Fruit fly (Drosophila melanogaster): ENCODE results near the gene CG34132.

CG34132 gene

DNA sequence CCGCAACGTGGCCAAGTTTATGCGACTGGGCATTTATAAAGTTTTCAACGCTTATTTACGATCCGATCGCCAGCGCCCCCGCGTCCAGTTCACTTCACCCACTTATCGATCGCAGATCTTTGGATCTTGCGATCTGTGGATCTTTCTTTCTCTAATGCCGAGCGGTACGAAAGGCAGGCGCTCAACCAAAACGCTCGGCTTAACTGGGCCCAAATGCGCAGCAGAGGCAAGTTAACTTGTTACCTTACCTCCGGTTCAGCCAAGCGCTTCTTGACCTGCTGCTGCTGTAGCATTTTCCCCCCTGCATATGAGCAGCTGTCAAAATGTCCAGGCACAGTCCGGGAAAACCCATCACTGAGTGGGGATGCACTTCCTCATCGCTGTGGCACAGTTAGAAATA is 36.8 kb downstream of the CG34132 start:
- no peak for TF ChIP-seq CG8478 (optimal IDR thresholded peaks at IDR 0.05)
- TF ChIP-seq psq (optimal IDR thresholded peaks at IDR 0.05): no peak
- TF ChIP-seq EcR (GFP tag; optimal IDR thresholded peaks at IDR 0.05): no peak
- no peak for TF ChIP-seq pan (optimal IDR thresholded peaks at IDR 0.05)

DNA sequence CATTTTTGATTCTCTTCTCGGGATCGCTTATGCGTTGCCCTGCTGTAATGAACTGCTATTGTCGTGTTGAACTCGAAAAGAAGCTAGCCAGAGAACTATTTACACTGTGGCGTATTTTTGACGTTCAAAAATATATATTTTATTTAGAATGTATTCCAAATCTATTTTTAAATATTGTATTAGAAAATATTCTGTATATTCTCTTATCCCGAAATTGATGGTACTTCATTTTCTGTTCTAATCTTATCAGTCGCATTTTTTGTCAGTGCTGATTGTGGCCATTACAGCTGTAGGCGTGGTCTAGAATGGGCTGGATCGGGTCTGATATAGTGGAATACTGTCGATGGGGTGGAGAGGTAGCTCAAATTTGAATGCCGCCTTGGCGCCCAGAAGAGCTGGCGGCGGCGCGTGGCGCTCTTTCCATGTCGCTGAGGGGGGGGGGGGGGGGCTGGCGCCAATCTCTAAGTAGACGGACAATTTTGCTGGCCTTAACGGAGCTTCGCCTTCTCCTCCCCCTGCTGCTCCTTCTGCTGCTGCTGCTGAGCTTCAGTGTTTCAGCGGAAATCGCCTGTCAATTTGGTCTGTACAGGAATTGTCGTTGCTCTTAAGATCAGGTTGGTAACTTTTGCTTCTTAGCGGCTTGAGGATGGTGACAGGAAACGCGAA is 38.5 kb downstream of the CG34132 start:
- TF ChIP-seq psq (optimal IDR thresholded peaks at IDR 0.05) (no peak), pan (optimal IDR thresholded peaks at IDR 0.05) (no peak), EcR (GFP tag; optimal IDR thresholded peaks at IDR 0.05) (no peak), usp (GFP tag; optimal IDR thresholded peaks at IDR 0.05) (no peak), Dll (optimal IDR thresholded peaks at IDR 0.05) (no peak), CG8478 (optimal IDR thresholded peaks at IDR 0.05) (no peak)

DNA sequence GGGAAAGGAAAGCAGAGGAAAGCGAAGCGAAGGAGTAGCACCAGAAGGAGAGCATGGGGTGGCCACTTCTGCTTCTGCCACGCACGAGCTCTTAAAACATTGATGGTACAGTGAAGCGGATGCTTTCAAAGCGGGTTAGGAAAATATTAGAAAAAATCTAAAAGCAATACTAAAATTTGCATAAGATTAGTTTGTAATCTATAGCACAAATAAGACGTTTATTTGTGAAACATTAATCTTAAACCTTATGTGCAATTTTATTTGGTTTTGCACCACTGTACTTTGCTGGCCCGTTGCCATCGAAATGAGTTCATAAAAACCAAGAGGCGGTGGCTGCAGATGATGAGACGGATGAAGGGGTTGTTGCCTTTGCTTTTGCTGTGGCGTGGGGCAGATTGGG is 40.1 kb downstream of the CG34132 start:
- TF ChIP-seq EcR (GFP tag; optimal IDR thresholded peaks at IDR 0.05): peak in 1 of 2 experiments; percentile 19
- TF ChIP-seq pan (optimal IDR thresholded peaks at IDR 0.05): no peak
- no peak for TF ChIP-seq CG8478 (optimal IDR thresholded peaks at IDR 0.05)
- no peak for TF ChIP-seq usp (GFP tag; optimal IDR thresholded peaks at IDR 0.05)

DNA sequence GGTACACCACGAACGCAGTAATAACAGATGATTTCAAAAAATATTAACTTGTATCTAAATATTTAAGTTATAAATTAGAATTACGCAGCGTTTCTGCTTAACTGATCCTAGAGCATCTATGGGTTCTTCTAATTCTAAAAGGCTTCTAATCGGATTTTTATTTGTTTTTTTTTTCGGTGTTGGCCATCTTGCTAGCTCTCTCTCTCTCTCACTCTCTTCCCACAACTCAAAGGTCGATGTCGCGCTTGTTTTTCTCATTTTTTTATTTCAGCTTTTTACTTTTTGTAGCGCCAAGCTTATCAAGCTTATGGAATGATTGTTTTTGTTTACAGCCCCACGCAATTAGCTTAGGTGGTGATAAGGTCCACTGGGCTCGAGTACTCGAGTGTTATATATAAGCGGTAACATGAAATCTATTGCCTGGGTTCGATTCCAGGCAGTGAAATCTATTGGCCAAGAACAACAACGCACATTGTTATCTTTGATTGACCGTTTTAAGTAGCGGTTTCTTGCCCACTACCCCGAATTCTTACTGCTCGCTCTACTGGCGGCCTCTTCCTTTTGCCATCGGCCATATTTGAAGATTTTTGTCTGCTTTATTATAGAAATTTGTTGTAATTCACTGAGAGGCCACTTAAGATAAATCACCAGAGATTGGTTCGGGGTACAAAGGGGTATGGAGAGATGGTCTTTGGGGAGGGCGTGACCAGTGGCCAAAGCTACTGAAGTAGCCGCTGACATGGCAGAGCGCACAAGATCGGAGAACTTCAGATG is 41.2 kb downstream of the CG34132 start:
- no peak for TF ChIP-seq psq (optimal IDR thresholded peaks at IDR 0.05)
- no peak for TF ChIP-seq usp (GFP tag; optimal IDR thresholded peaks at IDR 0.05)
- no peak for TF ChIP-seq EcR (GFP tag; optimal IDR thresholded peaks at IDR 0.05)
- no peak for TF ChIP-seq pan (optimal IDR thresholded peaks at IDR 0.05)
- TF ChIP-seq CG8478 (optimal IDR thresholded peaks at IDR 0.05): no peak

DNA sequence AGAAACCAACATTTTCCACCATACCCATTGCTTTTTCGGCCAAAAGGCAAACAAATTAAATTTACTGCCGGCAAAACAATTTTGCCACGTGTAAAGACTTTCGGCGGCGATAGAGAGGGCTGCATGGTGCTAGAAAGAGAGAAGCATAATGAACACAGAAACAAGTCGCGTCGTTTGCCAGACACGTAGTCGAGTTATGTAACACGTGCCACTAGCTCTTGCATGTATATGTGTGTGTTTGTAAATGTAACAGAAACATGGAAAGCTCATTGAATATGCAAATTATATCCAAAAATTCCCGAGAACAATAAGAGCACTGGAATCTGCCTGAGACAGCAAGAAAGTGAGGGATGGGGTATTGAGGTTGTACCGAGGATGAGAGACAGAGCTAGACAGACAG is 45.4 kb downstream of the CG34132 start:
- TF ChIP-seq CG8478 (optimal IDR thresholded peaks at IDR 0.05) (no peak), usp (GFP tag; optimal IDR thresholded peaks at IDR 0.05) (no peak), EcR (GFP tag; optimal IDR thresholded peaks at IDR 0.05) (no peak), Dll (optimal IDR thresholded peaks at IDR 0.05) (no peak), pan (optimal IDR thresholded peaks at IDR 0.05) (no peak), psq (optimal IDR thresholded peaks at IDR 0.05) (no peak)

DNA sequence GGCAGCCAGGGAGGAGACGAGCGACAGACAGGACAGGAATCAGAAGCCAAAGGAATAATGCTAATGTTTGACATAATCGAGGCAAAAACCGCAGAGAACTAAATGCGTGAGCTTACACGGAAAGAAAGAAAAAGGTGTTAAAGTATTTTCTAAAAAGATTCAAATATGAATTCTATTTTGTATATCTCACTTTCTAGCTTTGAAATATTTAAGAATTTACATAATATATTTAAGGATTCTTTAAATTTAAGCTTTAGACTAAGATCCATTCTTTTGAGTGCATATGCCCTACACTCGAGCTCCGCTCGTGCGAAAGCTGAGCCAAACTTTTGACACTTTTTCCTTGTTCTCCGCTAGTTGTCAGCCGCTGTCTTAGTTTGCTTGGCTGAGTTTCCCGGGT is 45.9 kb downstream of the CG34132 start:
- TF ChIP-seq usp (GFP tag; optimal IDR thresholded peaks at IDR 0.05): no peak
- no peak for TF ChIP-seq Dll (optimal IDR thresholded peaks at IDR 0.05)
- no peak for TF ChIP-seq CG8478 (optimal IDR thresholded peaks at IDR 0.05)

DNA sequence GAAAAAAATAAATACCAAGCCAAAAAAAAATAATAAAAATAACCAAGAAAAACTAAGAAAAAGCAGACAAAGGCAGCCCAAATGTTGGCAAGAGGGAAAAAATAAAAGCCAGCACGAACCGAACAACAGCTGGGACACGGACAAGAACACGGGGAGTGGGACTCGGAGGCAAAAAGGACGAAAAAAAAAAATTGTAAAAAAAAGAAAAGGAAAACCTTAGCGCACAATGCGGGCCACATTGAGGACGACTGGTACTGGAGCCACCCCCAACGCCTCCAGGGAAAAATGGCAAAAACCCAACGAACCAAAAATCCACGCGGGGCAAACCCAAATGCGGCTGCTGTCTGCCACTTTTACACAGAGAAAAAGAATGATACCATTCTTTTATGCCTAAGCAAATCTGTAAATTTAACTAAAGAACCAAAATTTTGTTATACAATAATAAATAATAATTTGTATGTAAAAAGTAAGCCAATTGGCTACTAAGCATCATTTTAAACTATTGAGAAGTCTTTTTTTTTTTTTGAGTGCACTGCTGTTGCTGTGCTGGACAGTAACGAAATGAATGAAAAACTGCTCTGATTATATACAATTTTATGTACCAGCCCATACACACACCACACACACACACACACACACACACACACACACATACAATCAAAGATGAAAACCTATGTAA is 46.9 kb downstream of the CG34132 start:
- TF ChIP-seq psq (optimal IDR thresholded peaks at IDR 0.05) (no peak), EcR (GFP tag; optimal IDR thresholded peaks at IDR 0.05) (no peak), Dll (optimal IDR thresholded peaks at IDR 0.05) (no peak), usp (GFP tag; optimal IDR thresholded peaks at IDR 0.05) (no peak), pan (optimal IDR thresholded peaks at IDR 0.05) (no peak), CG8478 (optimal IDR thresholded peaks at IDR 0.05) (no peak)

DNA sequence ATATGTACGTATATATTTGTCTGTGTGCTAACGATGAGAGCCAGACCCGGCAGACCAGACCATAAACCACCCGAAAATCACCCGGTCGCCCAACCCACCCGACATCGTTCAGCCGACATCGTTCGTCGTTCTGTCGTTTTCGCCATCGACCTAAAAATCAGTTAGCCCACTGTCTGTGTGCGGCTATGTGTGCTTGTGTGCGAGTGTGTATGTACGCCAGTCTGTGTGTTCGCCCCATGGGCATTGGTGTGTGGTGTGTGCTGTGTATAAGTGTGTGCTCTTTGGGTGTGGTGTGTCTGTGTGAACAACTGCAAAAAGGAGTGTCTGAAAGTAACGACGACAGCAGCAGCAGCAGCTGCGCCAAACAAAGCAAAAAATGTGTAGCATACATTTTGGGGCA is 47.9 kb downstream of the CG34132 start:
- TF ChIP-seq Dll (optimal IDR thresholded peaks at IDR 0.05) (no peak), psq (optimal IDR thresholded peaks at IDR 0.05) (no peak), CG8478 (optimal IDR thresholded peaks at IDR 0.05) (no peak), EcR (GFP tag; optimal IDR thresholded peaks at IDR 0.05) (no peak), usp (GFP tag; optimal IDR thresholded peaks at IDR 0.05) (no peak), pan (optimal IDR thresholded peaks at IDR 0.05) (no peak)
